In genomic region chr2L:15499697-15500563, dm6 we compare ENCODE assay signal across 4 fruit fly cellular contexts.
A peak's percentile ranks its signal among the peaks of the same experiment; 100 is the strongest.
TF ChIP-seq lines count a peak whose summit lies in the region.

No protein-coding gene starts in this region.

- TF ChIP-seq CTCF in whole organism, embryonic (GFP tag; optimal IDR thresholded peaks at IDR 0.05; lab: Kevin White, UChicago) = no peak

TF ChIP-seq in whole organism, adult, 20 proteins besides CTCF, POLR2A, EP300 and RAD21:
- TF ChIP-seq Crg-1 (GFP tag; optimal IDR thresholded peaks at IDR 0.05; lab: Kevin White, UChicago) (no peak), kay (GFP tag; lab: Kevin White, UChicago; ENCODE audit: borderline replicate concordance) (peak; percentile 88)

TF ChIP-seq in whole organism, embryonic, 481 proteins besides CTCF, POLR2A, EP300 and RAD21 (continues in another document):
- TF ChIP-seq CG18764 (GFP tag; optimal IDR thresholded peaks at IDR 0.05; lab: Kevin White, UChicago) (no peak), lab (GFP tag; optimal IDR thresholded peaks at IDR 0.05; lab: Kevin White, UChicago) (peak; percentile 8), Hr51 (GFP tag; optimal IDR thresholded peaks at IDR 0.05; lab: Kevin White, UChicago) (no peak), chinmo (GFP tag; IDR thresholded peaks at IDR 0.05; lab: Robert Waterston, UW; ENCODE audit: partially characterized antibody) (0 out of 4 replicates have a peak, but pooled peaks have one; percentile 44), CG15514 (GFP tag; optimal IDR thresholded peaks at IDR 0.05; lab: Kevin White, UChicago) (peak; percentile 18), CG34422 (GFP tag; IDR thresholded peaks at IDR 0.05; lab: Robert Waterston, UW) (peak; percentile 16; the same call in 1 of the 3 replicates), CG9797 (GFP tag; optimal IDR thresholded peaks at IDR 0.05; lab: Kevin White, UChicago) (no peak), pfk (GFP tag; optimal IDR thresholded peaks at IDR 0.05; lab: Kevin White, UChicago) (no peak), sim (GFP tag; IDR thresholded peaks at IDR 0.05; lab: Robert Waterston, UW) (no peak), CG6175 (GFP tag; IDR thresholded peaks at IDR 0.05; lab: Robert Waterston, UW) (peak; percentile 10; the same call in 1 of the 3 replicates), ken (GFP tag; IDR thresholded peaks at IDR 0.05; lab: Robert Waterston, UW) (0 out of 3 replicates have a peak, but pooled peaks have one; percentile 32), CG8290 (GFP tag; optimal IDR thresholded peaks at IDR 0.05; lab: Kevin White, UChicago) (no peak), CG8290 (tag; optimal IDR thresholded peaks at IDR 0.05; lab: Kevin White, UChicago) (no peak), HLH54F (GFP tag; optimal IDR thresholded peaks at IDR 0.05; lab: Kevin White, UChicago) (no peak), br (optimal IDR thresholded peaks at IDR 0.05; lab: Kevin White, UChicago) (no peak), ci (GFP tag; IDR thresholded peaks at IDR 0.05; lab: Robert Waterston, UW) (peak; percentile 64), sens-2 (GFP tag; IDR thresholded peaks at IDR 0.05; lab: Robert Waterston, UW) (peak; percentile 65), cwo (GFP tag; optimal IDR thresholded peaks at IDR 0.05; lab: Kevin White, UChicago) (no peak), Pdp1 (GFP tag; optimal IDR thresholded peaks at IDR 0.05; lab: Kevin White, UChicago) (peak in 1 of 2 experiments; percentile 91), grn (GFP tag; optimal IDR thresholded peaks at IDR 0.05; lab: Kevin White, UChicago) (no peak), Nf-YC (tag; optimal IDR thresholded peaks at IDR 0.05; lab: Kevin White, UChicago) (peak; percentile 52), gce (GFP tag; IDR thresholded peaks at IDR 0.05; lab: Robert Waterston, UW) (0 out of 3 replicates have a peak, but pooled peaks have one; percentile 11), CG11398 (GFP tag; optimal IDR thresholded peaks at IDR 0.05; lab: Kevin White, UChicago) (no peak), Poxn (GFP tag; IDR thresholded peaks at IDR 0.05; lab: Robert Waterston, UW) (no peak), Camta (GFP tag; optimal IDR thresholded peaks at IDR 0.05; lab: Kevin White, UChicago) (no peak), CG10267 (tag; optimal IDR thresholded peaks at IDR 0.05; lab: Kevin White, UChicago) (no peak), exex (tag; optimal IDR thresholded peaks at IDR 0.05; lab: Kevin White, UChicago) (peak; percentile 75), wdn (GFP tag; IDR thresholded peaks at IDR 0.05; lab: Robert Waterston, UW) (no peak), HmgZ (tag; optimal IDR thresholded peaks at IDR 0.05; lab: Kevin White, UChicago) (peak; percentile 14)

TF ChIP-seq in whole organism, prepupa, 60 proteins besides CTCF, POLR2A, EP300 and RAD21:
- TF ChIP-seq Gug (GFP tag; IDR thresholded peaks at IDR 0.05; lab: Robert Waterston, UW) = no peak
- no peak for TF ChIP-seq fd59A (GFP tag; optimal IDR thresholded peaks at IDR 0.05; lab: Kevin White, UChicago)
- no peak for TF ChIP-seq Eip93F (GFP tag; optimal IDR thresholded peaks at IDR 0.05; lab: Kevin White, UChicago)
- peak; percentile 16 for TF ChIP-seq fkh (GFP tag; optimal IDR thresholded peaks at IDR 0.05; lab: Kevin White, UChicago)
- peak; percentile 33 for TF ChIP-seq Eip78C (GFP tag; lab: Kevin White, UChicago)
- no peak for TF ChIP-seq Eip75B (GFP tag; optimal IDR thresholded peaks at IDR 0.05; lab: Kevin White, UChicago)
- TF ChIP-seq CG32006 (GFP tag; optimal IDR thresholded peaks at IDR 0.05; lab: Kevin White, UChicago) = no peak
- TF ChIP-seq CG11762 (GFP tag; optimal IDR thresholded peaks at IDR 0.05; lab: Kevin White, UChicago; ENCODE audit: insufficient read depth) = no peak
- no peak for TF ChIP-seq net (GFP tag; optimal IDR thresholded peaks at IDR 0.05; lab: Kevin White, UChicago)
- TF ChIP-seq Hr4 (GFP tag; optimal IDR thresholded peaks at IDR 0.05; lab: Kevin White, UChicago) = no peak
- TF ChIP-seq svp (GFP tag; lab: Kevin White, UChicago) = peak; percentile 74
- TF ChIP-seq CG4318 (GFP tag; optimal IDR thresholded peaks at IDR 0.05; lab: Kevin White, UChicago) = no peak
- no peak; the same call in 2 of the 3 replicates for TF ChIP-seq eg (GFP tag; IDR thresholded peaks at IDR 0.05; lab: Robert Waterston, UW)
- TF ChIP-seq CG8119 (GFP tag; IDR thresholded peaks at IDR 0.05; lab: Robert Waterston, UW) = no peak
- no peak for TF ChIP-seq dsx (GFP tag; optimal IDR thresholded peaks at IDR 0.05; lab: Kevin White, UChicago; ENCODE audit: poor library complexity, severe bottlenecking)
- no peak for TF ChIP-seq Sox15 (GFP tag; optimal IDR thresholded peaks at IDR 0.05; lab: Kevin White, UChicago)
- TF ChIP-seq vri (GFP tag; optimal IDR thresholded peaks at IDR 0.05; lab: Kevin White, UChicago) = peak; percentile 86
- no peak for TF ChIP-seq CG10669 (GFP tag; optimal IDR thresholded peaks at IDR 0.05; lab: Kevin White, UChicago)
- no peak for TF ChIP-seq Sox14 (GFP tag; optimal IDR thresholded peaks at IDR 0.05; lab: Kevin White, UChicago)
- TF ChIP-seq cyc (GFP tag; optimal IDR thresholded peaks at IDR 0.05; lab: Kevin White, UChicago) = no peak
- no peak for TF ChIP-seq CG9139 (GFP tag; optimal IDR thresholded peaks at IDR 0.05; lab: Kevin White, UChicago)

TF ChIP-seq in whole organism, wandering third instar larva, 38 proteins besides CTCF, POLR2A, EP300 and RAD21:
- TF ChIP-seq Dfd (GFP tag; optimal IDR thresholded peaks at IDR 0.05; lab: Kevin White, UChicago) (no peak), Myc (optimal IDR thresholded peaks at IDR 0.05; lab: Kevin White, UChicago) (peak; percentile 24), h (GFP tag; optimal IDR thresholded peaks at IDR 0.05; lab: Kevin White, UChicago) (peak; percentile 7), fru (GFP tag; optimal IDR thresholded peaks at IDR 0.05; lab: Kevin White, UChicago) (no peak), Rel (GFP tag; optimal IDR thresholded peaks at IDR 0.05; lab: Kevin White, UChicago) (no peak), Rel (tag; optimal IDR thresholded peaks at IDR 0.05; lab: Kevin White, UChicago) (peak; percentile 94)
